Fruit fly (Drosophila melanogaster) whole organism, adult: Measurements from ENCODE around the gene Mnr.
A peak's percentile ranks its signal among the peaks of the same experiment; 100 is the strongest.

Source experiments
- CG11617 ChIP-seq: fragments of 200-800 bp; sonication (Bioruptor generic); optimal IDR thresholded peaks from 2 replicates; lab custom pipeline; 2017; ENCODE audit warnings: mild to moderate bottlenecking, missing biosample characterization, missing genetic modification reagents, missing genetic modification characterization
- CG12768 ChIP-seq: fragments of 200-800 bp; sonication (Bioruptor generic); optimal IDR thresholded peaks from 2 replicates; lab custom pipeline; 2017; ENCODE audit warnings: missing biosample characterization, missing genetic modification characterization, mild to moderate bottlenecking, moderate library complexity, missing genetic modification reagents
- CG14711 ChIP-seq: fragments of 200-800 bp; sonication (Bioruptor generic); optimal IDR thresholded peaks from 2 replicates; lab custom pipeline; 2018; ENCODE audit warnings: missing biosample characterization, mild to moderate bottlenecking, missing genetic modification characterization, moderate library complexity
- CG1620 ChIP-seq: fragments of 200-800 bp; sonication (Bioruptor generic); optimal IDR thresholded peaks from 2 replicates; lab custom pipeline; 2016; ENCODE audit warnings: missing biosample characterization, missing genetic modification characterization
- CG33017 ChIP-seq: fragments of 200-800 bp; sonication (Bioruptor generic); optimal IDR thresholded peaks from 2 replicates; lab custom pipeline; 2018; ENCODE audit warnings: missing biosample characterization, mild to moderate bottlenecking, missing genetic modification characterization, moderate library complexity
- CG5204 ChIP-seq: fragments of 200-800 bp; sonication (Bioruptor generic); optimal IDR thresholded peaks from 2 replicates; lab custom pipeline; 2016; ENCODE audit warnings: missing biosample characterization, missing genetic modification characterization
- CG7045 ChIP-seq: fragments of 200-800 bp; sonication (Bioruptor generic); optimal IDR thresholded peaks from 2 replicates; lab custom pipeline; 2017; ENCODE audit warnings: missing biosample characterization, mild to moderate bottlenecking, missing genetic modification characterization
- CG7101 ChIP-seq: fragments of 200-800 bp; sonication (Bioruptor generic); optimal IDR thresholded peaks from 2 replicates; lab custom pipeline; 2018; ENCODE audit warnings: missing biosample characterization, mild to moderate bottlenecking, missing genetic modification characterization, moderate library complexity
- Clk ChIP-seq: fragments of 200-800 bp; sonication (Bioruptor generic); optimal IDR thresholded peaks from 2 replicates; lab custom pipeline; 2017; ENCODE audit warnings: missing biosample characterization, missing genetic modification characterization
- Crg-1 ChIP-seq: fragments of 200-800 bp; sonication (Bioruptor generic); optimal IDR thresholded peaks from 2 replicates; lab custom pipeline; 2016; ENCODE audit warnings: missing biosample characterization, missing genetic modification characterization
- Hr96 ChIP-seq: fragments of 200-800 bp; sonication (Bioruptor generic); optimal IDR thresholded peaks from 2 replicates; lab custom pipeline; 2016; ENCODE audit warnings: missing biosample characterization, missing genetic modification characterization
- Mnt ChIP-seq: fragments of 200-800 bp; sonication (Bioruptor generic); optimal IDR thresholded peaks from 2 replicates; lab custom pipeline; 2016; ENCODE audit warnings: missing biosample characterization, mild to moderate bottlenecking, missing genetic modification characterization
- bab1 ChIP-seq: fragments of 200-800 bp; sonication (Bioruptor generic); optimal IDR thresholded peaks from 3 replicates; lab custom pipeline; 2019; ENCODE audit warnings: missing biosample characterization, mild to moderate bottlenecking, missing genetic modification characterization, moderate library complexity
- cic ChIP-seq: fragments of 200-800 bp; sonication (Bioruptor generic); optimal IDR thresholded peaks from 2 replicates; lab custom pipeline; 2017; ENCODE audit warnings: missing biosample characterization, mild to moderate bottlenecking, missing genetic modification characterization, moderate library complexity
- cnc ChIP-seq, 2 experiments: fragments of >200 bp; optimal IDR thresholded peaks; 2 replicates each; lab custom pipeline; 2017
- kay ChIP-seq: fragments of 200-800 bp; sonication (Bioruptor generic); peaks from one replicate; lab custom pipeline; 2016; ENCODE audit warnings: missing biosample characterization, missing genetic modification characterization, borderline replicate concordance
- ovo ChIP-seq: fragments of 200-800 bp; sonication (Bioruptor generic); optimal IDR thresholded peaks from 2 replicates; lab custom pipeline; 2016; ENCODE audit warnings: missing biosample characterization, missing genetic modification characterization
- pad ChIP-seq: fragments of 200-800 bp; sonication (Bioruptor generic); optimal IDR thresholded peaks from 3 replicates; lab custom pipeline; 2017; ENCODE audit warnings: missing biosample characterization, missing genetic modification characterization, mild to moderate bottlenecking, moderate library complexity, missing genetic modification reagents
- tj ChIP-seq: fragments of 200-800 bp; sonication (Bioruptor generic); optimal IDR thresholded peaks from 3 replicates; lab custom pipeline; 2017; ENCODE audit warnings: missing biosample characterization, mild to moderate bottlenecking, missing genetic modification characterization, moderate library complexity
- toe ChIP-seq: fragments of 200-800 bp; sonication (Bioruptor generic); optimal IDR thresholded peaks from 2 replicates; lab custom pipeline; 2016; ENCODE audit warnings: missing biosample characterization, missing genetic modification characterization

Mnr gene

DNA sequence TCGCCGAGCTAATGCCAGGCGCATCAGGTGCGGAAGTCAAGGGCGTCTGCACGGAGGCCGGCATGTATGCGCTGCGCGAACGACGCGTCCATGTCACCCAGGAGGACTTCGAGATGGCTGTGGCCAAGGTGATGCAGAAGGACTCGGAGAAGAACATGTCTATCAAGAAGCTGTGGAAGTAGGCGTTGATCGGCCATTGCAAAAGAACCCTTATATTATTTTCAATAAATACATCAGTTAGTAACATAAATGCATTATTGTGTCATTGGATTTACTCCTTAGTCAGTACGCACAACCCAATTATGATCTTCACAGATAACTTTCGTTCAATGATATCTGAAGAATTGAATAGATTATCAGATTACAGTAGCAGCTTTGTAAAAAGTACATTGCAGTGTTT, 36.5 kb upstream of the Mnr start, which contains the start of gene CG1801:
Gene CG1801, minus strand, starts transcription at position 101 of the 400 bp plus-strand sequence.
- no peak for TF ChIP-seq tj (GFP tag; lab: Kevin White, UChicago)
- TF ChIP-seq CG14711 (tag; lab: Kevin White, UChicago) = no peak
- TF ChIP-seq Hr96 (GFP tag; lab: Kevin White, UChicago) = no peak
- no peak for TF ChIP-seq CG33017
- no peak for TF ChIP-seq bab1 (GFP tag; lab: Kevin White, UChicago)
- no peak for TF ChIP-seq toe (GFP tag; lab: Kevin White, UChicago)

- TF ChIP-seq toe (GFP tag; lab: Kevin White, UChicago) (no peak), bab1 (GFP tag; lab: Kevin White, UChicago) (peak; percentile 42), tj (GFP tag; lab: Kevin White, UChicago) (peak; percentile 53), CG11617 (no peak), cnc (optimal IDR thresholded peaks at IDR 0.05; lab: Kevin White, UChicago) (peak; percentile 50 to 83), CG1620 (peak; percentile 6), Mnt (GFP tag; lab: Kevin White, UChicago) (peak; percentile 22)
These were observed 34.9 kb upstream of the Mnr start, which contains the start of gene Rpt6 for dm6 chrX:21315852-21316251. Gene Rpt6 (plus strand): TSS chrX:21316052.

DNA sequence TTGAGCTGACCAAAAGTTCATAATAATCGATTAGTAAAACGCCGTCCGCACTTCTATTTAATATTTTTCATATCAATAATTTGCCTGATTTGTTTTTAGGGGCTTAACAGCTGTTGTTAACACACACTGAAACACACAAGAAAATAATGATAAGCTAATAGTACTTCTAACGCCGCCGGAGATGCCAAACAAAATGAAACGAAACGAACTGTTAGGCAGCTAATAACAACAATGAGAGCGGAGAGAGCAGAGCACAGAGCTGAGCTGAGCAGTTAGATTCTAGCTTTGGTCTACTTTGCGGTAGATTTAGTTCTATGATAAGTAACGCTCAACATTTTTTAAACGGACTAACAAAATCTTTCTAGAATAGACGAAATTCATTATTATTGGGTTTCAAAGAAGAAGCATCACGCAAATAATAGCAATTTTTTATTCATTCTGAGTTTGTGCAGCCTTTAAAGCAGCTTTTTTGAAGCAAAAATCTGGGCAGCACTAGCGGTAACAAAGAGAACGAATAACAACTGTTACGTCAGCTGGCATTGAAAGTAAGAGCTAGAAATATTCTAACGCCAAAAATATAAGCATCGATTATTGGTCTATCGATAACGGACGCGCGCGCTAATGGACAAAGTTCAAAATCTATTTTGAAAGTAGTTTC, 25.6 kb upstream of the Mnr start, which contains the start of gene Abca3:
Gene Abca3, minus strand, starts transcription at position 181 of the 658 bp plus-strand sequence.
- peak; percentile 33 for TF ChIP-seq CG7045 (GFP tag; lab: Kevin White, UChicago)
- TF ChIP-seq Mnt (GFP tag; lab: Kevin White, UChicago) = peak; percentile 44
- TF ChIP-seq bab1 (GFP tag; lab: Kevin White, UChicago) = peak; percentile 59
- peak; percentile 70 for TF ChIP-seq CG14711 (tag; lab: Kevin White, UChicago)
- TF ChIP-seq kay = peak; percentile 78
- peak; percentile 70 for TF ChIP-seq Hr96 (GFP tag; lab: Kevin White, UChicago)
- TF ChIP-seq CG11617 = peak; percentile 66
- TF ChIP-seq toe (GFP tag; lab: Kevin White, UChicago) = peak; percentile 63
- peak; percentile 45 for TF ChIP-seq CG12768 (GFP tag; lab: Kevin White, UChicago)
- TF ChIP-seq CG7101 = peak; percentile 79
- peak; percentile 63 for TF ChIP-seq pad (GFP tag; lab: Kevin White, UChicago)
- TF ChIP-seq ovo = peak; percentile 51
- no peak for TF ChIP-seq Clk
- no peak for TF ChIP-seq cic (GFP tag; lab: Kevin White, UChicago)
- no peak for TF ChIP-seq cnc (optimal IDR thresholded peaks at IDR 0.05; lab: Kevin White, UChicago)
- peak; percentile 33 for TF ChIP-seq tj (GFP tag; lab: Kevin White, UChicago)
- peak; percentile 54 for TF ChIP-seq CG33017
- TF ChIP-seq CG5204 (GFP tag; lab: Kevin White, UChicago) = peak; percentile 60
- peak; percentile 66 for TF ChIP-seq CG1620
- peak; percentile 59 for TF ChIP-seq Crg-1

DNA sequence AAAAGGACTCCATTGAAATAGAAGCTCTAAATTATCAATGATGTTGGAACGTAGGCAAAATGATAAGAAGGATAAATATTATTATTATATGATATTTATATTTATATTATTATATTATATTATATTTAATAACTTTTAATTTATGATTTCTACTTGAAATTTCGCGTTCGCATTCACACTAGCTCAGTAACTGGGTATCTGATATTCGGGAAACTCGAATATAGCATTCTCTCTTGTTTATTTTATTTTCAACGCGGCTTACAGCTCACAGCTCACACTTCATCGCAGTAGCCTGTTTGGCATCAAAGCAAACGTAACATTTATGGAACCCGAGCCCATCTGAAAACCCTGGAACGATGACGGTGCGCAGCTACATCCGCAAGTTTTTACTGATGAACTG, 4.0 kb upstream of the Mnr start, which contains the start of gene CG1494:
Gene CG1494, plus strand, starts transcription at position 301 of the 400 bp plus-strand sequence.
- TF ChIP-seq bab1 (GFP tag; lab: Kevin White, UChicago) (no peak), CG12768 (GFP tag; lab: Kevin White, UChicago) (no peak), tj (GFP tag; lab: Kevin White, UChicago) (no peak), CG1620 (no peak), CG7101 (no peak), CG11617 (no peak), Mnt (GFP tag; lab: Kevin White, UChicago) (no peak), Hr96 (GFP tag; lab: Kevin White, UChicago) (no peak), Clk (no peak), cnc (optimal IDR thresholded peaks at IDR 0.05; lab: Kevin White, UChicago) (no peak)

DNA sequence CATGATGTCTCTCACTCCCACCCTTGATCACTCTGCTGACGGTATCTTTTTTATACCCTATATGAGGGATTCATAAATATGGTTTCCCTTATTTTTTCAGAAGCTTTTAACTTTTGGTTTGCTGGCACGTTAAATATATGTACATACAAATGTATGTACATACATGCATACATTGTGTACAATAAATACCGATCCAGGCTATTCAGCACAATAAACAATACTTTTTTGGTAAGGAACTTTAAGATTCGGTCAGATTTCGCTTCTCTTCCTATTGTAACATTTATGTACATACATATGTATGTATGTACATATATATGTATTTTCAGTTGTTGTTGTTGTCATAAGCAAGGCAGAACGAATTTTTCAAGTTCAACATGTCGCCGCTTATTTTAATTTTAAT, 1.1 kb upstream of the Mnr start:
- TF ChIP-seq tj (GFP tag; lab: Kevin White, UChicago) (no peak), ovo (no peak), Mnt (GFP tag; lab: Kevin White, UChicago) (no peak), CG14711 (tag; lab: Kevin White, UChicago) (no peak), bab1 (GFP tag; lab: Kevin White, UChicago) (no peak), CG12768 (GFP tag; lab: Kevin White, UChicago) (no peak), toe (GFP tag; lab: Kevin White, UChicago) (no peak), CG33017 (no peak), CG7045 (GFP tag; lab: Kevin White, UChicago) (no peak)

dm6 chrX:21280629-21281028, 342 bp downstream of the Mnr start:
- TF ChIP-seq Mnt (GFP tag; lab: Kevin White, UChicago) = no peak
- no peak for TF ChIP-seq toe (GFP tag; lab: Kevin White, UChicago)
- no peak for TF ChIP-seq CG33017
- TF ChIP-seq Hr96 (GFP tag; lab: Kevin White, UChicago) = no peak
- no peak for TF ChIP-seq CG11617
- TF ChIP-seq kay = peak; percentile 76

DNA sequence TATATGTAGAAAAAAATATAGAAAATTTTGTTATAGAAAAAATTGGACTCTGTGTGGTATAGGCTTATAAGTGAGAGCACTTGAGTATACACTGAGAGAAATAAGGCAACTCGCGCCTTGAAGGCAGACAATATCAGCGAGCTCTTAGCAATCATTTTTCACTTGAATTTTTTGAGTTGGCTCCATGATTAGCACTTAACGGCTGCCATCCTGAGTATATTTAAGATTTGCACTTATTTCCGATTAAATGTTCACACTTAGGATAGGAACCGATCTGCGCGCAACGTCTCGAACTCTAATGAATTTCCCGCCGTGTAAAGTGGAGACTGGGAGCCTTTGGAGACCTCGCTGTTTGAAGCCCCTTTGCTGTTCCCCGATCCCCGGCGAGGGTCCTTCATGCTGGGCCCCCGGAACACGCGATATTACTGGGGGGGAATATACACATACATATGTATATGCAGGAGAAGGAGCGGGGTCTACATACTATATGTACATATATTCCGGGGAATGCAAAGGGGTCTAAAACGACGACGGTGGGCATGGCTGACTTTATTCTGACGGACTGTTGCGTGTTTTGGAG, 1.6 kb downstream of the Mnr start:
- TF ChIP-seq ovo (no peak), cnc (optimal IDR thresholded peaks at IDR 0.05; lab: Kevin White, UChicago) (no peak), CG11617 (no peak), CG7045 (GFP tag; lab: Kevin White, UChicago) (no peak), toe (GFP tag; lab: Kevin White, UChicago) (no peak), CG1620 (no peak), kay (no peak), Hr96 (GFP tag; lab: Kevin White, UChicago) (no peak), cic (GFP tag; lab: Kevin White, UChicago) (no peak), Clk (no peak), CG12768 (GFP tag; lab: Kevin White, UChicago) (no peak), CG5204 (GFP tag; lab: Kevin White, UChicago) (no peak)
